Worm (Caenorhabditis elegans) whole organism, late embryonic: Measurements from ENCODE around the gene F31F7.2.

Source experiments
- ama-1 ChIP-seq: fragments of 150-350 bp; optimal IDR thresholded peaks from 2 replicates; lab custom pipeline; 2014
- ceh-19 ChIP-seq: fragments of 200-800 bp; sonication (Bioruptor generic); optimal IDR thresholded peaks from 2 replicates; lab custom pipeline; 2018; ENCODE audit warnings: mild to moderate bottlenecking, missing genetic modification characterization, missing compliant biosample characterization
- hlh-13 ChIP-seq: fragments of 200-800 bp; sonication (Bioruptor generic); optimal IDR thresholded peaks from 2 replicates; lab custom pipeline; 2018; ENCODE audit warnings: mild to moderate bottlenecking, missing genetic modification characterization, missing compliant biosample characterization
- lin-11 ChIP-seq: fragments of 200-800 bp; sonication (Bioruptor generic); optimal IDR thresholded peaks from 2 replicates; lab custom pipeline; 2018; ENCODE audit warnings: mild to moderate bottlenecking, missing genetic modification characterization, missing compliant biosample characterization
- nhr-11 ChIP-seq: fragments of 150-350 bp; optimal IDR thresholded peaks from 2 replicates; lab custom pipeline; 2014; ENCODE audit warnings: missing biosample characterization, missing genetic modification characterization
- pag-3 ChIP-seq: sonication (generic microtip); optimal IDR thresholded peaks from 2 replicates; lab custom pipeline; 2016; ENCODE audit warnings: missing compliant biosample characterization, missing genetic modification characterization, borderline replicate concordance
- pha-2 ChIP-seq: sonication (generic microtip); optimal IDR thresholded peaks from 2 replicates; lab custom pipeline; 2017; ENCODE audit warnings: mild to moderate bottlenecking, missing genetic modification characterization, missing compliant biosample characterization
- pha-4 ChIP-seq: fragments of 150-350 bp; optimal IDR thresholded peaks from 2 replicates; lab custom pipeline; 2018; ENCODE audit warnings: missing biosample characterization, missing genetic modification reagents, missing genetic modification characterization
- sox-4 ChIP-seq: sonication (generic microtip); optimal IDR thresholded peaks from 2 replicates; lab custom pipeline; 2017; ENCODE audit warnings: mild to moderate bottlenecking, missing genetic modification characterization, inconsistent platforms, missing compliant biosample characterization
- tbx-7 ChIP-seq: sonication (generic microtip); optimal IDR thresholded peaks from 2 replicates; lab custom pipeline; 2016; ENCODE audit warnings: missing genotype, missing genetic modification characterization, missing compliant biosample characterization

DNA sequence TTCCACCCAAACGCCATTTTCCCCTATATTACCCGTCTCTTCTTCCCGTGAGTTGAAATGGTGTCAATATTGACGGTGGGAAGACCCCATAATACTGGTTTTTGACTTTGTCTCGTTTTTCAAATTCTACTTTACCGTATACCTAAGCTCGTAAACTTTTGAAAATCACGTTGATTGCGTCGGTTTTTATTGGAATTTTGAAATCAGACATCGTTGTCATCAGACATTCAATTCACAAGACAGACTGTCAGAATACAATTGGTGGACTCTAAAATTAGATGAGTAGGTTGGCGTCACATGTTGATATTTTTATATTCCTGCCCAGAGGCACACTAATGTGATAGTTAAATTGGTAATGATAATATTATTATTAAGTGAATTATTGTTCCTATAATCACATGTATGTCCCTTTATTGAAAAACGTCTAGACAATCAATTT is 38.7 kb upstream of the F31F7.2 start:
- no peak for TF ChIP-seq tbx-7 (tag; lab: Kevin White, UChicago)
- no peak for TF ChIP-seq ama-1 (lab: Kevin White, UChicago)
- TF ChIP-seq pag-3 (tag; lab: Kevin White, UChicago) = no peak
- TF ChIP-seq sox-4 (tag; lab: Kevin White, UChicago) = no peak
- no peak for TF ChIP-seq nhr-11
- TF ChIP-seq pha-4 (tag; lab: Kevin White, UChicago) = no peak
- no peak for TF ChIP-seq lin-11 (tag; lab: Kevin White, UChicago)
- TF ChIP-seq ceh-19 (GFP tag; lab: Kevin White, UChicago) = no peak
- no peak for TF ChIP-seq hlh-13 (GFP tag; lab: Kevin White, UChicago)
- no peak for TF ChIP-seq pha-2 (tag; lab: Kevin White, UChicago)
